Worm (Caenorhabditis elegans) whole organism, dauer: ENCODE data around the gene mtcu-2.
"Not testable (repeated sequence)": the region's sequence is repeated elsewhere in the genome, so short reads cannot be mapped to it uniquely, and the experiment has no call there.

Experiments
- unc-62 ChIP-seq: sonication (generic microtip); optimal IDR thresholded peaks from 2 replicates; lab custom pipeline; 2017; ENCODE audit warnings: missing biosample characterization, missing genetic modification reagents, missing genetic modification characterization

Gene mtcu-2

DNA sequence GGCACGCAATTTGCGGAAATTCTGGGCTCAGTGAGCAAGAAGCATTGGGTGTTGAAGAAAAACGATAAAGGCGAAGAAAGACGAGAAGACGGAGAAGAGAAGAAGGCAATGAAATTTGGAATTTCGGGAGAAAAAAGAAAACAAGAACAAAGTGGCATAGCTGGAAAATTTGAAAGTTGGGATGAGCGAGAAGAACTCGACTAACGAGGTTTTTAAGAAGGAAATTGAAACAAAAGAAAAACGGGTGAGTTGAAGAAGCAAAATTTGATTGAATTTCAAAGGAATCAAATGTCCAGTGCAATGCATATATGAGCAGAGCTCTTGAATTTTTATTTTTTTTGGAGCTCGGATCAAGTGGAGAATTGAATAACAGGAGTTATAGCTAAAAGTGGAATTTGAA lies 11.3 kb downstream of the mtcu-2 start:
- no peak for TF ChIP-seq unc-62 (GFP tag; lab: Kevin White, UChicago)

DNA sequence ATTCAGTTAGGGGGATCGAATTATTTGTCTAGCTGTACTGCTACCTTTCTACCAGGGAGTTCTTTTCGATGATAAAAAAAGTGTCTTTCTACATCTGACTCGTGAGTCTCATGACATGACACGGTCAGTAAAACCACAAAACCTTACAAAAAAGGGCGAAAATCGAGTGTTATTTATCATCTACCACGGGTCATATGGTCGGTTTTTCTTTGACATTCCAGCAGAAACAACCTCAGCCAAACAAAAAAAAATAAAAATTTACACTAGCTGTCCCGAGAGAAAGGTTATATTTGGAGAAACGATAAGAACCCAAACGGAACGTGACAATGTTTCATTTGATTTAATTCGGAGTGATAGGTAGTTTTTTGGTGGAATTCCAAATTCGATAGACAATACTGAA lies 13.3 kb downstream of the mtcu-2 start:
- no peak for TF ChIP-seq unc-62 (GFP tag; lab: Kevin White, UChicago)

DNA sequence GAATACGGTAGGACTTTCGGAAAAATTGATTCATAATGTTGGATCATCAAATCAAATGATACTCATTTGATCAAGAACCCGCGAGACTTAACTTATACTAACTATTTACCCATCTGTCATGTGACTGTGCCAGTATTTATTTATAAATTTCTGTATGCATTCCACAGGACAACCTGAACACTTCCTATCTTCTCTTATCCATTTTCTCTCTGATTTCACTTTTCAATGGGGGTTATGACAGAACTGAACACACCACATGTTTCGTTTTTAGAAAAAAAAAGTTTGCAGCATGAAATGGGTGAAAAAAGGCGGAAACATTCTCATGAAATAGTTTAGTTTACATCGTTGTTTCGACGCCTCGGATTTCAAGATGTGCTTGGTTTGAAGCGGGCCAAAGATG lies 15.5 kb downstream of the mtcu-2 start:
- no peak for TF ChIP-seq unc-62 (GFP tag; lab: Kevin White, UChicago)

DNA sequence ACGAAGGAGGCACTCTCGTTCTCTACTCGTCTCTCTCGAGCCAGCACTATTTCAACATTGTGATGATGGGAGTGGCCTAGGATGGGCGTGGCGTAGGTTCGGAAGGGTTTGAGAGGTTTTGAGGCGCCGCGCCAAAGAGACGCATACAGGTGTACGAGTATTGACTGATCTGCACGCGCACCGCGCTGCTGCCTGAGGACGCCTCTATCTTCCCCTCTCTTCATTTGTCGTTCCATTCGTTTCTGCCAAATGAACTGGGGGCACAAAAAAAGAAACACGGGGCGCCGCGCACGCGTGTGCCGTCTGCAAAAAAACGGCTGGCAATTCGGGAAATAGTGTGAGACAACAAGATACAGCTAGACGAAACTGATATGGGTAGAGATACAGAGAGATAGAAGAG lies 17.0 kb downstream of the mtcu-2 start, which contains the start of gene lec-2:
TSS of gene lec-2 (minus strand) at position 171 of the 400 bp plus-strand sequence.
- TF ChIP-seq unc-62 (GFP tag; lab: Kevin White, UChicago) = no peak

DNA sequence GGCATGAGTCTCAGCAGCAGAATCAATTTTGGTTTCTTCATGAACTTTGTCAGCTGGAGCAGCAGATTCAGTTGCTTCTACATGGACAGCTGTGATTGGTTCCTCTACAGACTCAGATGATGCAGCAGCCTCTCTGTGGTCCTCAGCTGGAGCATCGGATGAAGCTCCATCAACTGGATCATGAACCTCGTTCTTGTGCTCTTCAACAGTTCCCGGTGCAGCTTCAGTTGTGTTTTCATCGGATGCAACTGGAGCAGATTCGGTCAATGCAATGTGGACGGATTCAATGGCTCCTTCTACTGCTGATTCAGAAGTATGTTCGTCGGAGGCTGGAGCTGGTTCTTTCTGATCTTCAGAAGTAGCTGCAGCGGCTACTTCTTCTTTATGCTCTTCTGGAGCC lies 18.6 kb downstream of the mtcu-2 start:
- no peak for TF ChIP-seq unc-62 (GFP tag; lab: Kevin White, UChicago)

DNA sequence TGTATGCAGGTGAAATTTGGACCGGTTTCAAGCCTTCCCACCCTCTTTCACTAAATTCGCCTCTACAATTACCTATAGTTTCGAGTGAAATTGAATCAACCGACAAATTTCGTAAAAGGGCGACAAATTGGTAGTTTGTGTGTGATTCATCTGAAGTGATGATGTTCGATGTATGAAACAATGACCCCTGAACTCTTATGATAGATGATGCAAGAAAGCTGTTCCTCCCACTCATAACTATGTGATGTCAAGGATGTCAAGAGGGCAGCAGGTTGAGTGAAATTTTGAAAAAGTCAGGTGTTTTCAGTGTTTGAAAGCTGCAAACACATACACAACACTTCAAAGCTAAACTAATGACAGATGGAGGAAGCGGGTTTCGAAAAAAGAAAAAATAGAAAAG lies 20.5 kb downstream of the mtcu-2 start:
- no peak for TF ChIP-seq unc-62 (GFP tag; lab: Kevin White, UChicago)

DNA sequence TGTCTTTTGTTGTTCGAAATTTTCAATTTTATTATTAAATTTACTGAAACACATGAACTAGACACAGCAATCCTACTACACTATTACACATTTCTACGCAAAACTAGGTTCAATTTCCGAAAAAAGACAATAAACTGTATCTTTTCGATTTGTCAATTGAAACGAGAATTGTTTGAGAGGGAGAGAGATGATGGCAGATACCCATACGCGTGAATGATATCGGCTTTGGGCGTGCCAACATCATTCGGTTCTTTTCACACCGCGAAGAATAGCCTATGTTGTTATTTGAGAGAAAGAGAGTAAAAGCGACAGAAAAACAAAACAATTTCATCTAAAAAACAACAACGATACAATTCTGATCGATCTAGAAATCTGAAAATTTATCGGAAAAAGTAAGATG lies 21.3 kb downstream of the mtcu-2 start:
- no peak for TF ChIP-seq unc-62 (GFP tag; lab: Kevin White, UChicago)

DNA sequence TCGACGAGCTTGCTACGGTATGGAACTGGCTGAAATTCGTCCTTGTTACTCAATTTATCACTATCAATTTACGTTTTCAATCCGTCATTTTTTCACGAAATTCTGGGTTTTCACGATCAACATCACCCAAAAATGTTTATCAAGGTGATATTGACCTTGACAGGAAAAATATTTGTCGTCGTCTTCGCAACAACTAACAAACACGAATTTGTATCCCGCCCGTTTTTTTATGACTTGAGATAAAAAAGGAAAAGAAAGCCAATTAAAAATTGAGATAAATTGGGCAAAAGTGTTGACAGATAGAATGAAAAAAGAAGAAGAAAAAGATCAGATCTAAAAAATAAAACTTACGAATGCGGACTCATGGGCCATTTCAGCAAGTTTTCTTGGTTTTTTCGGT lies 22.1 kb downstream of the mtcu-2 start:
- no peak for TF ChIP-seq unc-62 (GFP tag; lab: Kevin White, UChicago)

DNA sequence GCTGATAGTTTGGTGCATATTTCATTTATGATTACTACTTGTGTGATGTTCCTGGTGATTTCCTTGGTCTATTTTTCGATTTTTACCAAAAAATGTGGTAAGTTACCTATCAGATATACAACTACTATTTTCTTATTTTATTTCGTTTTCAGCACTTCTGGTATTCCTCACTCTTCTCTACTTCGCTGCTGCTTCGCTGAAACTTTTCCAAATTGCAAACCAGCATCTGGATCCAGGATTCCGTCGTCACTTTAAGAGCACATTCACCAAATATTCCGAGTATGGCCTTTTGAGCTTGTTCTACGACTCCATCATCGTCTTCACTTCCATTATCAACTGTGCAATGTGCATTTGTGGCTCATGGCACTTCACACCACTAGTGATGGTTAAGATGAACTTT lies 24.5 kb downstream of the mtcu-2 start:
- TF ChIP-seq unc-62 (GFP tag; lab: Kevin White, UChicago) = no peak

DNA sequence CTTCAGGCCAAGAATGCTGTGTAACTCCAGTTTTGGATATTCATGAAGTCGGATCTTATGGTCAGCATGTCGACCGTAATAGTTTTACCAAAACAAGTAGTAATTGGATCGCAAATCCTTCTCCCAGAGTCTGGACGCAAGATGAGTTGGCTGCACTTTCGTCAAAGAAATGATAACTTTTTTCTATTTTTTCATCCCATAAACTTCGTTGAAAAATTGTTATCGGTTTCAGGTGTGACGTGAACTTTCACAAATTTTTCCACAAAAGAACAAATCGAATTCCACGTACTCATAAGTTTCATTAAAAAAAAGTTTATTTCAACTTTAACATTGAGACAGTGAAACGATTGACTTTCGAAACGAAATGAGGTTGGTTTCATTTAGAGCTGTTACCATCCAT lies 25.1 kb downstream of the mtcu-2 start, which contains the start of gene ZK892.5:
TSS of gene ZK892.5 (plus strand) at position 301 of the 400 bp plus-strand sequence.
- no peak for TF ChIP-seq unc-62 (GFP tag; lab: Kevin White, UChicago)

DNA sequence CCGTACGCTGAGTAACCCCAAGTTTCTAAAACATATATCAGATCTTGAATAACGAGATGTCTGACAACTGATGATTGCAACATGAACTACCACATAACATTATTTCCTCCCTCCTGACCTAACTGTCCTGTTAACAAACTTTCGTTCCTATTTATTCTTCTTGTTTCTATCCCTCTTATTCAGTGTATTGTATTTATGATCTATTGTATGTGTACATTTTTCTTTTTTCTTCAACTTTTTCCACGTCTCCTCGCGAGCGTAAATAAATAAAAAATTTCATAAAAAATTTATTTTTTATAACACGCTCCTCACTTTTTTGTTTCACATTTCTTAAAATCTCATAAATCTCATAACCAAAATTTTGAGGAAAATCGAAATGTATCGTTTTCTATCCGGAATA lies 26.7 kb downstream of the mtcu-2 start, which contains the start of gene ZK892.4:
TSS of gene ZK892.4 (plus strand) at position 301 of the 400 bp plus-strand sequence.
- not testable (repeated sequence) for TF ChIP-seq unc-62 (GFP tag; lab: Kevin White, UChicago)

DNA sequence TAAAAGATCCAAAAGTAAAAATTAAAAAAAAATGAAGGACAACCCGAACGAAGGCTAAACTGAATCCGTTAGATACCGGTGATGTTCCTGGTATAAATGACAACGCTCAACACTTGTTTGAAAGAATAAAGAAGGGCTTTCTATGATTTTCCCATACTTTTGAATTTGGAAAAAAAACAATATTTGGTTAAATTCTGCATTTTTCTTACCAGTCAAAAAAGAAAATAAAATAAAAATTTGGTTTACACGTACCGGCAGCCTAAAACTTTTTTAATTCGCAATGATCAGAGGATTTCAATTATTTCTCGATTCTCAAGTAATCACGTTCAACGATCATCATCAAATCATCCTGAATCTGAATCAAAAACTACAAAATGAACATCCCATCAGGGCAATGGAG lies 31.5 kb downstream of the mtcu-2 start, which contains the start of gene ZK892.3:
TSS of gene ZK892.3 (plus strand) at position 301 of the 400 bp plus-strand sequence.
- TF ChIP-seq unc-62 (GFP tag; lab: Kevin White, UChicago) = no peak

DNA sequence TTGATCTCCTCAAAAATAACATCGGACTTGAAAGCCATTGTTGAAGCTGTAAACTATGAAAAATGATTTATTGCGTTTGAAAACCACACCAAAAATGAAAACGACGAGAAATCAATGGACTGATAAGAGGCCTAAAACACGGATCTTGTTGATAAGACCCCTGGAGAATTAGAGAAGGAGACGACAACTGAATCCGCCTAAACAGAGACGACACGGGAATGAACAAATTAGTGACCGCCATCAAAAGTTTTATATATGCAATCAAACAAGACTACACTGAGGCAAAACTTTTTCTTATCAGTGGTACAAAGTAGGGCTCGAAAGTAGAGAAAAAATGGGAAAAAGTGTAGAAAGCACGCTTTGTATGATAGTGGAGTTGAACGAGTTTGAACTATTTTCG lies 31.9 kb downstream of the mtcu-2 start, which contains the start of gene nlt-1:
TSS of gene nlt-1 (minus strand) at position 78 of the 400 bp plus-strand sequence.
- TF ChIP-seq unc-62 (GFP tag; lab: Kevin White, UChicago) = no peak

DNA sequence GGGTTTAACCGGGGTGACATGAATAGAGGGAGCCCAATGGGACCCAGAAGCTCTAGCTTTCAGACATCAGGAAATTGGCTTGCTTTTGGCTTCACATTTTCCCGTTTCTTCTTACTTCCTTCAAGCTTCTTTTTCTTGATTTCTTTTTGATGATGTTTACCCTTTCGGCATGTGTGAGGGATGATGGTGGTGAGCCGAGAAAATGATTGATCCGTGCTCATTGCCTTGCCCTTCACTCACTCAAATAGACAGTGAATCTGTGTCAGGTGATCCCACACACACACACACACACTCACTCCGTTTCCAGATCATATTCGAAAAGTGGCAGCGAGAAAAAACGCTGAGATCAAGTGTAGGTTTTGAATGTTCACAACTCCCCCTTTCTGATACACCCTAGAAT lies 38.3 kb downstream of the mtcu-2 start:
- TF ChIP-seq unc-62 (GFP tag; lab: Kevin White, UChicago) = no peak

DNA sequence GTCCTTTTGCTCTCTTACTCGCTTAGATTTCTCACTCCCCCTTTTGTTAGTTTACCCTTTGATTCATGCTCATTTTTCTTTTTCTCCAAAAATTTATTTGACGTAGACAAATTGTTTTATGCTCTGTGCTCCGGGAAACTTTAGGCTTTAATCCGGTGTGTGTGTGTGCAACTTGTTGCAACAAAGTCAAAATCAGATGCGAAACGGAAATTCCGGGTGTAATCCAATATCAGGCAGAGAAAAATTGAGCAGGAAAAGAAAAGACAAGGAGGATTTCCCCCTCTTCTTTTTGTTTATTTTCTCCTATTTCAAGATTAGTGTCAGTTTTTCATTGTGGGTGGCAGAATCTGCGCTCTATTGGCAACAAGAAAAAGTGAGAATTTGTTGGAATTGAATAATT lies 40.5 kb downstream of the mtcu-2 start:
- TF ChIP-seq unc-62 (GFP tag; lab: Kevin White, UChicago) = no peak

DNA sequence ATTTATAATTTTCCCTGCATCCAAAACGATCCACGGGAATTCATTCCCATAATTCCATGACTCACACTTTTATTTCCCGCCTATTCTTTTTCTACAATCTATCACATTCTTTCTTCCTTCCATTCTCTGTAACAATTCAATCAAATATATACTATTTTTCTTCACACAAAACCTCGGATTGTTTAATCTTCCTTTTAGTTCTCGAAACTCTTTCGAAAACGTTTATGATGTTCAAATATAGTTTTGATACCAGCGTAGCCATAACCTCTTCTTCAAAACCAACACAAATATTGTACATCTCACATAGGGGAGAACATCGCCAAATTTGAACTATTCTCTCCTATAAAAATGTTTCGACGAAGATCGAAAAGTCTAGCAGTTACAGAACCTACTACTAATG lies 42.2 kb downstream of the mtcu-2 start, which contains the start of gene lec-3:
TSS of gene lec-3 (plus strand) at position 301 of the 400 bp plus-strand sequence.
- no peak for TF ChIP-seq unc-62 (GFP tag; lab: Kevin White, UChicago)

DNA sequence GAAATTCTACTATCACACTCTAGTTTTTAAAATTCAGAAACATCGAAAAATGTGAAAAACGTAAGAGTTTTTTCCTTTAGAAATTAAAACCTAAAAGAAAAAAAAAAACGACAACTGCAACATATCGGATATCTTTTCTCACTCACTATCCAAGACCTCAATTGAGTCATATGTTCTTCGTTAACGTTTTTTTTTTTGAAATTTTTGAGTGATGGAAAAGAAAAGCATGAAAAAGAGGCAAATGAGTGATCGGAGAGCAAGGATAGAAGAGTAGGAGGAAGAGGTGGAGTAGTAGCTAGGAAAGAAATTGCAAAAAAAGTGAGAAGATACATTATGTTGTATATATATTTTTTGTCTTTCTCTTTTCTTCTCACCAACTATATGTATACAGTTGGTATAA lies 43.5 kb downstream of the mtcu-2 start:
- TF ChIP-seq unc-62 (GFP tag; lab: Kevin White, UChicago) = no peak

DNA sequence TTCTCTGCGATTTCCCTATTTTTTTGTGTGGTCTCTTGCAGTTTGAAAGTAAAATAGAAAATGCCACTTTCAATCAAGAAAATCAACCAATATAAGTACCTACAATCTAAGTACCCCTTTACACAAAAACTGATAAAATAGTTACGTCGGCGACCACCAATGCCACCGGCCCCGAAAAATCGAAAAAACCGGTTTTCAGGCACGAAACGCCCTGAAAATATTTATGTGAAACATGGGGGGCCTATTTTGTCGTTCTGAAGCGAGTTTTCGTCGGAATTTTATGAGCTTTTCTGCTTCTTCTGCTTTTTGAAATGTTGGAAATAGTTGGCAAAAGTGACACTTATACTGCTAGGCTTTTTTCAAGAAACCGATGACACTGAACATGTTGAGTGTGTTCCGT lies 44.4 kb downstream of the mtcu-2 start:
- no peak for TF ChIP-seq unc-62 (GFP tag; lab: Kevin White, UChicago)
